Fruit fly (Drosophila melanogaster) whole organism, embryonic: ENCODE results near the gene CG34242.

Experiments used
- Asciz ChIP-seq: fragments of 200-800 bp; sonication (Bioruptor generic); optimal IDR thresholded peaks from 2 replicates; lab custom pipeline; 2017; ENCODE audit warnings: missing biosample characterization, mild to moderate bottlenecking, missing genetic modification characterization, missing genetic modification reagents
- Atf6 ChIP-seq: fragments of 200-800 bp; sonication (Bioruptor generic); IDR thresholded peaks from 2 replicates; pipeline ENCODE4 v1.3.6; 2022; ENCODE audit warnings: missing biosample characterization, missing genetic modification characterization
- CG10147 ChIP-seq: fragments of 200-800 bp; sonication (Bioruptor generic); optimal IDR thresholded peaks from 2 replicates; lab custom pipeline; 2019; ENCODE audit warnings: missing biosample characterization, mild to moderate bottlenecking, missing genetic modification characterization, moderate library complexity
- CG1024 ChIP-seq: fragments of 200-800 bp; sonication (Bioruptor generic); IDR thresholded peaks from 2 replicates; pipeline ENCODE4 v1.3.6; 2022; ENCODE audit warnings: missing biosample characterization, missing genetic modification characterization
- CG10543 ChIP-seq: fragments of 200-800 bp; sonication (Bioruptor generic); optimal IDR thresholded peaks from 3 replicates; lab custom pipeline; 2017; ENCODE audit warnings: missing biosample characterization, mild to moderate bottlenecking, missing genetic modification characterization, moderate library complexity
- CG10979 ChIP-seq: fragments of 200-800 bp; sonication (Bioruptor generic); optimal IDR thresholded peaks from 2 replicates; lab custom pipeline; 2018; ENCODE audit warnings: missing biosample characterization, mild to moderate bottlenecking, missing genetic modification characterization, moderate library complexity
- CG11085 ChIP-seq: fragments of 200-800 bp; sonication (Bioruptor generic); IDR thresholded peaks from 2 replicates; pipeline ENCODE4 v1.3.6; 2022; ENCODE audit warnings: missing biosample characterization, missing genetic modification characterization
- CG13775 ChIP-seq: fragments of 200-800 bp; sonication (Bioruptor generic); optimal IDR thresholded peaks from 3 replicates; lab custom pipeline; 2017; ENCODE audit warnings: missing biosample characterization, mild to moderate bottlenecking, missing genetic modification characterization
- CG14441 ChIP-seq: fragments of 200-800 bp; sonication (Bioruptor generic); IDR thresholded peaks from 2 replicates; pipeline ENCODE4 v1.3.6; 2022; ENCODE audit warnings: missing biosample characterization, missing genetic modification characterization
- CG14710 ChIP-seq: fragments of 200-800 bp; sonication (Bioruptor generic); optimal IDR thresholded peaks from 3 replicates; lab custom pipeline; 2019; ENCODE audit warnings: missing biosample characterization, mild to moderate bottlenecking, missing genetic modification characterization, moderate library complexity
- CG15269 ChIP-seq: fragments of 200-800 bp; sonication (Bioruptor generic); optimal IDR thresholded peaks from 2 replicates; lab custom pipeline; 2018; ENCODE audit warnings: missing biosample characterization, mild to moderate bottlenecking, missing genetic modification characterization, moderate library complexity
- CG16813 ChIP-seq: fragments of 200-800 bp; sonication (Bioruptor generic); IDR thresholded peaks from 3 replicates; pipeline ENCODE4 v1.3.6; 2022; ENCODE audit warnings: missing biosample characterization, missing genetic modification characterization; ENCODE audit not compliant: partially characterized antibody
- CG16863 ChIP-seq: fragments of 200-800 bp; sonication (Bioruptor generic); optimal IDR thresholded peaks from 3 replicates; lab custom pipeline; 2016; ENCODE audit warnings: missing biosample characterization, missing genetic modification characterization
- CG3163 ChIP-seq: fragments of 200-800 bp; sonication (Bioruptor generic); optimal IDR thresholded peaks from 3 replicates; lab custom pipeline; 2016; ENCODE audit warnings: missing biosample characterization, missing genetic modification characterization
- CG3726 ChIP-seq: fragments of 200-800 bp; sonication (Bioruptor generic); IDR thresholded peaks from 3 replicates; pipeline ENCODE4, ENCODE4 v1.3.6; 2022; ENCODE audit warnings: missing biosample characterization, missing genetic modification characterization
- CG3838 ChIP-seq: fragments of 200-800 bp; sonication (Bioruptor generic); optimal IDR thresholded peaks from 3 replicates; lab custom pipeline; 2016; ENCODE audit warnings: missing biosample characterization, missing genetic modification characterization
- CG4424 ChIP-seq: fragments of 200-800 bp; sonication (Bioruptor generic); optimal IDR thresholded peaks from 3 replicates; lab custom pipeline; 2016; ENCODE audit warnings: missing biosample characterization, missing genetic modification characterization
- CG5180 ChIP-seq: fragments of 200-800 bp; sonication (Bioruptor generic); optimal IDR thresholded peaks from 3 replicates; lab custom pipeline; 2017; ENCODE audit warnings: missing biosample characterization, missing genetic modification characterization, mild to moderate bottlenecking, moderate library complexity, missing genetic modification reagents
- CG6854 ChIP-seq: fragments of 200-800 bp; sonication (Bioruptor generic); optimal IDR thresholded peaks from 3 replicates; lab custom pipeline; 2017; ENCODE audit warnings: missing biosample characterization, mild to moderate bottlenecking, missing genetic modification characterization
- CG7745 ChIP-seq: fragments of 200-800 bp; sonication (Bioruptor generic); optimal IDR thresholded peaks from 2 replicates; lab custom pipeline; 2018; ENCODE audit warnings: missing biosample characterization, mild to moderate bottlenecking, missing genetic modification characterization, moderate library complexity
- Dbx ChIP-seq: fragments of 200-800 bp; sonication (Bioruptor generic); IDR thresholded peaks from 3 replicates; pipeline ENCODE4 v1.3.6; 2022; ENCODE audit warnings: missing biosample characterization, missing genetic modification characterization
- Dip2 ChIP-seq: fragments of 200-800 bp; sonication (Bioruptor generic); IDR thresholded peaks from 2 replicates; pipeline ENCODE4 v1.3.6; 2022; ENCODE audit warnings: missing biosample characterization, missing genetic modification characterization
- Doc2 ChIP-seq: fragments of 200-800 bp; sonication (Bioruptor generic); IDR thresholded peaks from 2 replicates; pipeline ENCODE4 v1.3.6; 2022; ENCODE audit warnings: missing biosample characterization, missing genetic modification characterization
- ERR ChIP-seq: fragments of 200-800 bp; sonication (Bioruptor generic); optimal IDR thresholded peaks from 2 replicates; lab custom pipeline; 2016; ENCODE audit warnings: missing biosample characterization, missing genetic modification characterization
- HmgD ChIP-seq: fragments of 200-800 bp; sonication (Bioruptor generic); optimal IDR thresholded peaks from 3 replicates; lab custom pipeline; 2016; ENCODE audit warnings: missing biosample characterization, missing genetic modification characterization
- Hr39 ChIP-seq: fragments of >200 bp; optimal IDR thresholded peaks from 2 replicates; lab custom pipeline; 2017
- Myb ChIP-seq: fragments of 200-800 bp; sonication (Bioruptor generic); optimal IDR thresholded peaks from 2 replicates; lab custom pipeline; 2016; ENCODE audit warnings: missing biosample characterization, missing genetic modification characterization
- Opbp ChIP-seq: fragments of 200-800 bp; sonication (Bioruptor generic); IDR thresholded peaks from 3 replicates; pipeline ENCODE4 v1.3.6; 2022; ENCODE audit warnings: missing biosample characterization, missing genetic modification characterization; ENCODE audit not compliant: partially characterized antibody
- Rx ChIP-seq: fragments of 200-800 bp; sonication (Bioruptor generic); IDR thresholded peaks from 2 replicates; pipeline ENCODE4 v1.3.6; 2022; ENCODE audit warnings: missing biosample characterization, missing genetic modification characterization
- Sry-δ ChIP-seq: fragments of 200-800 bp; sonication (Bioruptor generic); optimal IDR thresholded peaks from 2 replicates; lab custom pipeline; 2016; ENCODE audit warnings: missing biosample characterization, missing genetic modification characterization
- Vsx1 ChIP-seq: fragments of 200-800 bp; sonication (Bioruptor generic); optimal IDR thresholded peaks from 2 replicates; lab custom pipeline; 2017; ENCODE audit warnings: missing biosample characterization, mild to moderate bottlenecking, missing genetic modification characterization, missing genetic modification reagents
- YL-1 ChIP-seq: fragments of 200-800 bp; sonication (Bioruptor generic); optimal IDR thresholded peaks from 3 replicates; lab custom pipeline; 2017; ENCODE audit warnings: missing biosample characterization, mild to moderate bottlenecking, missing genetic modification characterization
- ab ChIP-seq: fragments of 200-800 bp; sonication (Bioruptor generic); optimal IDR thresholded peaks from 2 replicates; lab custom pipeline; 2016; ENCODE audit warnings: missing biosample characterization, missing genetic modification characterization
- al ChIP-seq: fragments of 200-800 bp; sonication (Bioruptor generic); IDR thresholded peaks from 2 replicates; pipeline ENCODE4 v1.3.6; 2022; ENCODE audit warnings: missing biosample characterization, missing genetic modification characterization
- bab2 ChIP-seq: fragments of 200-800 bp; sonication (Bioruptor generic); optimal IDR thresholded peaks from 2 replicates; lab custom pipeline; 2016; ENCODE audit warnings: missing biosample characterization, missing genetic modification characterization
- br ChIP-seq: fragments of >200 bp; optimal IDR thresholded peaks from 2 replicates; lab custom pipeline; 2017
- bsh ChIP-seq, 2 experiments: fragments of 200-800 bp; sonication (Bioruptor generic); optimal IDR thresholded peaks; 2 replicates each; lab custom pipeline; 2017 to 2018; ENCODE audit warnings: mild to moderate bottlenecking in 2 of 2, missing biosample characterization in 2 of 2, missing genetic modification characterization in 2 of 2, moderate library complexity in 1 of 2
- cg ChIP-seq: fragments of 200-800 bp; sonication (Bioruptor generic); optimal IDR thresholded peaks from 3 replicates; lab custom pipeline; 2019; ENCODE audit warnings: missing biosample characterization, mild to moderate bottlenecking, missing genetic modification characterization, moderate library complexity
- dati ChIP-seq: fragments of 200-800 bp; sonication (Bioruptor generic); IDR thresholded peaks from 2 replicates; pipeline ENCODE4 v1.3.6; 2022; ENCODE audit warnings: missing biosample characterization, missing genetic modification characterization
- dysf ChIP-seq: fragments of 200-800 bp; sonication (Bioruptor generic); IDR thresholded peaks from 3 replicates; pipeline ENCODE4 v1.3.6; 2022; ENCODE audit warnings: missing biosample characterization, missing genetic modification characterization
- ewg ChIP-seq: fragments of 200-800 bp; sonication (Bioruptor generic); optimal IDR thresholded peaks from 3 replicates; lab custom pipeline; 2017; ENCODE audit warnings: mild to moderate bottlenecking, missing biosample characterization, missing genetic modification reagents, missing genetic modification characterization
- h ChIP-seq: fragments of >200 bp; optimal IDR thresholded peaks from 2 replicates; lab custom pipeline; 2017
- ham ChIP-seq: fragments of 200-800 bp; sonication (Bioruptor generic); IDR thresholded peaks from 2 replicates; pipeline ENCODE4 v1.3.6; 2022; ENCODE audit warnings: missing biosample characterization, missing genetic modification characterization
- ken ChIP-seq: fragments of 200-800 bp; sonication (Bioruptor generic); IDR thresholded peaks from 3 replicates; pipeline ENCODE4 v1.3.6; 2022; ENCODE audit warnings: missing biosample characterization, missing genetic modification characterization
- lbe ChIP-seq: fragments of 200-800 bp; sonication (Bioruptor generic); optimal IDR thresholded peaks from 2 replicates; lab custom pipeline; 2016; ENCODE audit warnings: missing biosample characterization, mild to moderate bottlenecking, missing genetic modification characterization
- onecut ChIP-seq: fragments of 200-800 bp; sonication (Bioruptor generic); IDR thresholded peaks from 2 replicates; pipeline ENCODE4 v1.3.6; 2022; ENCODE audit warnings: missing biosample characterization, missing genetic modification characterization
- rib ChIP-seq: fragments of 200-800 bp; sonication (Bioruptor generic); IDR thresholded peaks from 2 replicates; pipeline ENCODE4 v1.3.6; 2022; ENCODE audit warnings: missing biosample characterization, missing genetic modification characterization
- seq ChIP-seq: fragments of 200-800 bp; sonication (Bioruptor generic); IDR thresholded peaks from 2 replicates; pipeline ENCODE4 v1.3.6; 2022; ENCODE audit warnings: missing biosample characterization, missing genetic modification characterization
- sqz ChIP-seq: fragments of 200-800 bp; sonication (Bioruptor generic); optimal IDR thresholded peaks from 3 replicates; lab custom pipeline; 2018; ENCODE audit warnings: missing biosample characterization, mild to moderate bottlenecking, missing genetic modification characterization
- tna ChIP-seq: fragments of 200-800 bp; sonication (Bioruptor generic); IDR thresholded peaks from 2 replicates; pipeline ENCODE4 v1.3.6; 2022; ENCODE audit warnings: missing biosample characterization, missing genetic modification characterization; ENCODE audit not compliant: partially characterized antibody
- ttk ChIP-seq: fragments of 200-800 bp; sonication (Bioruptor generic); IDR thresholded peaks from 2 replicates; pipeline ENCODE4 v2.1.2; 2022; ENCODE audit warnings: missing biosample characterization, missing genetic modification characterization
- tup ChIP-seq: fragments of 200-800 bp; sonication (Bioruptor generic); optimal IDR thresholded peaks from 2 replicates; lab custom pipeline; 2016; ENCODE audit warnings: missing biosample characterization, mild to moderate bottlenecking, missing genetic modification characterization, moderate library complexity

CG34242 gene

DNA sequence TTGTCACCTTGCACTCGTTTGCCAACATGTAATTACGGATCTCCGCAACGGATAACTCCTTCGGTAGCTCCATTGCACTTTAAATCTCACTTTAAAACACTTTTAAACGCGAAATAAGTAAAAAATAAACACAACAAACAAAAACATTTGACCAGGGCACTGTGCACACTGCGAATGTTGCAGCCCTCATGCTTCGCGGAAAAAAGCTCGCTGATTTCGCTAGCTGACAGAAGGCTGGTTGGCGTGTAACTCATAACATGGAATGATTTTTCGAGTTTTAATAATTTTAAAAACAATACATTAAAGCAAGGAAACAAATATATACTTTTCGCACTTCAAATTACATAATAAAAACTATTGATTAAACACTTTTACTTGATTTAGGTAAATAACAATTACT is 38.6 kb downstream of the CG34242 start, which contains the start of gene sowah (continued):
- peak; percentile 38 for TF ChIP-seq CG3163
- TF ChIP-seq Myb, result peak; percentile 55
- peak; percentile 30 for TF ChIP-seq CG13775 (GFP tag; lab: Kevin White, UChicago)
- no peak for TF ChIP-seq h (lab: Kevin White, UChicago)
- no peak for TF ChIP-seq Vsx1
- no peak for TF ChIP-seq CG14441
- TF ChIP-seq CG6854 (GFP tag; lab: Kevin White, UChicago), result no peak
- TF ChIP-seq CG3838, result peak; percentile 94
- no peak for TF ChIP-seq br (lab: Kevin White, UChicago)
- peak; percentile 52 for TF ChIP-seq Sry-δ
- TF ChIP-seq CG10147 (GFP tag; lab: Kevin White, UChicago), result no peak
- TF ChIP-seq ham (GFP tag; lab: Robert Waterston, UW), result no peak
- 0 out of 2 replicates have a peak, but pooled peaks have one; percentile 13 for TF ChIP-seq CG11085 (GFP tag; lab: Robert Waterston, UW)
- peak; percentile 4 for TF ChIP-seq CG10543
- peak; percentile 55 for TF ChIP-seq CG1024
- TF ChIP-seq Atf6 (GFP tag; lab: Robert Waterston, UW), result no peak
- TF ChIP-seq YL-1 (GFP tag; lab: Kevin White, UChicago), result peak; percentile 73
- peak; percentile 36 for TF ChIP-seq CG10979 (tag; lab: Kevin White, UChicago)
- TF ChIP-seq rib (GFP tag; lab: Robert Waterston, UW), result 0 out of 2 replicates have a peak, but pooled peaks have one; percentile 36
- TF ChIP-seq CG7745, result no peak
- peak; percentile 36; the same call in 1 of the 3 replicates for TF ChIP-seq dysf
- peak; percentile 65 for TF ChIP-seq ewg
- no peak for TF ChIP-seq dati
- TF ChIP-seq CG5180 (GFP tag; lab: Kevin White, UChicago), result peak; percentile 18
- no peak for TF ChIP-seq Doc2 (GFP tag; lab: Robert Waterston, UW)
- TF ChIP-seq Rx (GFP tag; lab: Robert Waterston, UW), result no peak
- TF ChIP-seq Opbp, result peak; percentile 65; the same call in 2 of the 3 replicates
- no peak for TF ChIP-seq CG15269 (tag; lab: Kevin White, UChicago)
- TF ChIP-seq lbe (GFP tag; lab: Kevin White, UChicago), result no peak
- no peak for TF ChIP-seq Asciz (GFP tag; lab: Kevin White, UChicago)
- TF ChIP-seq Dip2 (GFP tag; lab: Robert Waterston, UW), result no peak
- peak; percentile 67 for TF ChIP-seq CG14710
- no peak for TF ChIP-seq CG3726 (GFP tag; lab: Robert Waterston, UW)
- TF ChIP-seq HmgD (GFP tag; lab: Kevin White, UChicago), result peak; percentile 94
- TF ChIP-seq Dbx, result peak; percentile 49; the same call in 1 of the 3 replicates
- TF ChIP-seq ERR (GFP tag; lab: Kevin White, UChicago), result peak; percentile 18
- no peak for TF ChIP-seq CG16863 (GFP tag; lab: Kevin White, UChicago)
- TF ChIP-seq onecut (GFP tag; lab: Robert Waterston, UW), result no peak
- TF ChIP-seq ttk (GFP tag; lab: Robert Waterston, UW), result no peak; the same call in 1 of the 2 replicates
- peak; percentile 43 for TF ChIP-seq CG4424 (GFP tag; lab: Kevin White, UChicago)
- peak; percentile 32 for TF ChIP-seq bab2 (GFP tag; lab: Kevin White, UChicago)
- peak; percentile 0 for TF ChIP-seq ab
- no peak for TF ChIP-seq al (GFP tag; lab: Robert Waterston, UW)
- TF ChIP-seq bsh (GFP tag; optimal IDR thresholded peaks at IDR 0.05; lab: Kevin White, UChicago), result peak in 1 of 2 experiments; percentile 15
- no peak for TF ChIP-seq cg
- TF ChIP-seq tup (GFP tag; lab: Kevin White, UChicago), result no peak
- peak; percentile 68; the same call in 2 of the 3 replicates for TF ChIP-seq ken (GFP tag; lab: Robert Waterston, UW)
- TF ChIP-seq Hr39 (lab: Kevin White, UChicago), result no peak
- no peak; the same call in 2 of the 3 replicates for TF ChIP-seq CG16813 (GFP tag; lab: Robert Waterston, UW)
- TF ChIP-seq sqz (GFP tag; lab: Kevin White, UChicago), result peak; percentile 24
- TF ChIP-seq seq (GFP tag; lab: Robert Waterston, UW), result no peak
- no peak for TF ChIP-seq tna (GFP tag; lab: Robert Waterston, UW)
